Worm (Caenorhabditis elegans) whole organism, L1 larva: Measurements from ENCODE around the gene gcy-21.

Source experiments
- C16A3.4 ChIP-seq: fragments of 150-350 bp; optimal IDR thresholded peaks from 2 replicates; lab custom pipeline; 2014; ENCODE audit warnings: missing biosample characterization, missing genetic modification characterization
- F16B12.6 ChIP-seq: fragments of 150-350 bp; optimal IDR thresholded peaks from 2 replicates; lab custom pipeline; 2014; ENCODE audit warnings: missing biosample characterization, missing genetic modification characterization
- Y116A8C.19 ChIP-seq: sonication (generic microtip); optimal IDR thresholded peaks from 2 replicates; lab custom pipeline; 2016; ENCODE audit warnings: missing compliant biosample characterization, missing genetic modification characterization, borderline replicate concordance
- aha-1 ChIP-seq: fragments of 150-350 bp; optimal IDR thresholded peaks from 2 replicates; lab custom pipeline; 2014; ENCODE audit warnings: missing biosample characterization, missing genetic modification characterization
- ama-1 ChIP-seq: fragments of 150-350 bp; optimal IDR thresholded peaks from 2 replicates; lab custom pipeline; 2014
- blmp-1 ChIP-seq: fragments of 150-350 bp; optimal IDR thresholded peaks from 2 replicates; lab custom pipeline; 2014; ENCODE audit warnings: missing biosample characterization, missing genetic modification characterization
- ceh-82 ChIP-seq, 3 experiments: fragments of 150-350 bp in 1 of 3; sonication (generic microtip) in 2 of 3; optimal IDR thresholded peaks; 2 replicates each; lab custom pipeline; 2014 to 2017; ENCODE audit warnings: missing biosample characterization in 3 of 3, missing genetic modification characterization in 3 of 3
- ceh-90 ChIP-seq: sonication (generic microtip); optimal IDR thresholded peaks from 2 replicates; lab custom pipeline; 2016; ENCODE audit warnings: missing genetic modification characterization, missing compliant biosample characterization
- dpl-1 ChIP-seq, 3 experiments: fragments of 150-350 bp in 2 of 3; sonication (generic microtip) in 1 of 3; optimal IDR thresholded peaks; 2 replicates each; lab custom pipeline; 2014 to 2017; ENCODE audit warnings: missing biosample characterization in 3 of 3, missing genetic modification characterization in 3 of 3, missing genetic modification reagents in 3 of 3
- dsc-1 ChIP-seq: sonication (generic microtip); optimal IDR thresholded peaks from 2 replicates; lab custom pipeline; 2016; ENCODE audit warnings: mild to moderate bottlenecking, missing genetic modification characterization, missing compliant biosample characterization
- efl-1 ChIP-seq, 4 experiments: fragments of 150-350 bp; optimal IDR thresholded peaks in 3 of 4; peaks in 1 of 4; 1 replicate in 1 of 4; 2 replicates in 3 of 4; lab custom pipeline; 2014; ENCODE audit warnings: missing biosample characterization in 2 of 4, missing genetic modification characterization in 2 of 4, missing genetic modification reagents in 2 of 4
- egl-13 ChIP-seq: sonication (generic microtip); optimal IDR thresholded peaks from 2 replicates; lab custom pipeline; 2016; ENCODE audit warnings: missing genotype, missing genetic modification reagents, missing genetic modification characterization, missing compliant biosample characterization
- egl-27 ChIP-seq, 2 experiments: fragments of 150-350 bp in 1 of 2; sonication (generic microtip); optimal IDR thresholded peaks; 3 replicates each; lab custom pipeline; 2017 to 2018; ENCODE audit warnings: missing biosample characterization in 2 of 2, missing genetic modification characterization in 2 of 2, missing genetic modification reagents in 2 of 2
- elt-2 ChIP-seq: sonication (generic microtip); optimal IDR thresholded peaks from 2 replicates; lab custom pipeline; 2016; ENCODE audit warnings: missing genetic modification characterization, mild to moderate bottlenecking, inconsistent platforms, missing compliant biosample characterization, missing genetic modification reagents
- ets-5 ChIP-seq: fragments of 200-800 bp; sonication (Bioruptor generic); IDR thresholded peaks from 2 replicates; pipeline ENCODE4 v1.3.6; 2022; ENCODE audit warnings: missing genetic modification characterization, missing compliant biosample characterization
- fkh-10 ChIP-seq: sonication (generic microtip); optimal IDR thresholded peaks from 2 replicates; lab custom pipeline; 2017; ENCODE audit warnings: missing biosample characterization, missing genetic modification reagents, missing genetic modification characterization
- fkh-4 ChIP-seq: sonication (generic microtip); optimal IDR thresholded peaks from 2 replicates; lab custom pipeline; 2016; ENCODE audit warnings: missing compliant biosample characterization, missing genetic modification characterization, borderline replicate concordance
- fkh-8 ChIP-seq: sonication (generic microtip); optimal IDR thresholded peaks from 2 replicates; lab custom pipeline; 2016; ENCODE audit warnings: mild to moderate bottlenecking, missing genetic modification characterization, missing compliant biosample characterization
- fos-1 ChIP-seq: fragments of 150-350 bp; optimal IDR thresholded peaks from 2 replicates; lab custom pipeline; 2014; ENCODE audit warnings: missing biosample characterization, missing genetic modification characterization
- hlh-17 ChIP-seq: fragments of 200-800 bp; sonication (Bioruptor generic); optimal IDR thresholded peaks from 2 replicates; lab custom pipeline; 2018; ENCODE audit warnings: missing genetic modification characterization, mild to moderate bottlenecking, missing compliant biosample characterization, moderate library complexity, borderline replicate concordance
- hlh-4 ChIP-seq: sonication (generic microtip); optimal IDR thresholded peaks from 2 replicates; lab custom pipeline; 2016; ENCODE audit warnings: mild to moderate bottlenecking, missing genetic modification characterization, missing compliant biosample characterization
- hpl-2 ChIP-seq: fragments of 150-350 bp; optimal IDR thresholded peaks from 2 replicates; lab custom pipeline; 2014; ENCODE audit warnings: missing biosample characterization, missing genetic modification reagents, missing genetic modification characterization
- irx-1 ChIP-seq: sonication (generic microtip); optimal IDR thresholded peaks from 2 replicates; lab custom pipeline; 2016; ENCODE audit warnings: missing genetic modification characterization, missing compliant biosample characterization
- isw-1 ChIP-seq: fragments of 200-800 bp; sonication (Bioruptor generic); IDR thresholded peaks from 2 replicates; pipeline ENCODE4 v1.3.6; 2022; ENCODE audit warnings: missing genetic modification characterization, missing compliant biosample characterization
- lin-35 ChIP-seq, 2 experiments: fragments of 150-350 bp; optimal IDR thresholded peaks; 2 replicates each; lab custom pipeline; 2014; ENCODE audit warnings: missing biosample characterization in 2 of 2, missing genetic modification characterization in 2 of 2, missing genetic modification reagents in 2 of 2
- lsy-2 ChIP-seq, 2 experiments: fragments of 150-350 bp; optimal IDR thresholded peaks; 2 replicates each; lab custom pipeline; 2014; ENCODE audit warnings: missing biosample characterization in 2 of 2, missing genetic modification characterization in 2 of 2
- mab-9 ChIP-seq: fragments of 200-800 bp; sonication (Bioruptor generic); IDR thresholded peaks from 2 replicates; pipeline ENCODE4 v1.3.6; 2022; ENCODE audit warnings: missing genetic modification reagents, missing genetic modification characterization, missing compliant biosample characterization
- mdl-1 ChIP-seq, 2 experiments: fragments of 150-350 bp; optimal IDR thresholded peaks; 2 replicates each; lab custom pipeline; 2014 to 2017; ENCODE audit warnings: missing biosample characterization in 2 of 2, missing genetic modification characterization in 2 of 2, inconsistent platforms in 1 of 2
- mef-2 ChIP-seq: fragments of 150-350 bp; optimal IDR thresholded peaks from 2 replicates; lab custom pipeline; 2014; ENCODE audit warnings: missing biosample characterization, missing genetic modification characterization
- nhr-11 ChIP-seq: fragments of 150-350 bp; optimal IDR thresholded peaks from 2 replicates; lab custom pipeline; 2014; ENCODE audit warnings: missing biosample characterization, missing genetic modification characterization
- nhr-20 ChIP-seq: sonication (generic microtip); optimal IDR thresholded peaks from 2 replicates; lab custom pipeline; 2016; ENCODE audit warnings: mild to moderate bottlenecking, missing genetic modification characterization, missing compliant biosample characterization
- nhr-28 ChIP-seq: fragments of 150-350 bp; optimal IDR thresholded peaks from 2 replicates; lab custom pipeline; 2014; ENCODE audit warnings: missing biosample characterization, missing genetic modification characterization
- nhr-77 ChIP-seq: fragments of 150-350 bp; optimal IDR thresholded peaks from 2 replicates; lab custom pipeline; 2014; ENCODE audit warnings: missing biosample characterization, missing genetic modification characterization
- nhr-84 ChIP-seq: sonication (generic microtip); optimal IDR thresholded peaks from 2 replicates; lab custom pipeline; 2017; ENCODE audit warnings: missing biosample characterization, missing genetic modification characterization
- pag-3 ChIP-seq: sonication (generic microtip); optimal IDR thresholded peaks from 2 replicates; lab custom pipeline; 2017; ENCODE audit warnings: missing genetic modification characterization, mild to moderate bottlenecking, missing compliant biosample characterization, antibody characterized with exemption, borderline replicate concordance; ENCODE audit not compliant: insufficient read depth
- pqm-1 ChIP-seq: sonication (generic microtip); optimal IDR thresholded peaks from 3 replicates; lab custom pipeline; 2017; ENCODE audit warnings: missing biosample characterization, missing genetic modification characterization
- skn-1 ChIP-seq: fragments of 150-350 bp; optimal IDR thresholded peaks from 2 replicates; lab custom pipeline; 2014; ENCODE audit warnings: missing biosample characterization, missing genetic modification characterization
- snpc-4 ChIP-seq: fragments of 150-350 bp; optimal IDR thresholded peaks from 2 replicates; lab custom pipeline; 2014; ENCODE audit warnings: missing biosample characterization, missing genetic modification characterization
- snu-23 ChIP-seq: sonication (generic microtip); optimal IDR thresholded peaks from 2 replicates; lab custom pipeline; 2016; ENCODE audit warnings: missing genetic modification characterization, missing compliant biosample characterization
- sox-4 ChIP-seq: sonication (generic microtip); optimal IDR thresholded peaks from 2 replicates; lab custom pipeline; 2016; ENCODE audit warnings: missing genetic modification characterization, missing compliant biosample characterization
- sptf-1 ChIP-seq: fragments of 150-350 bp; optimal IDR thresholded peaks from 2 replicates; lab custom pipeline; 2014; ENCODE audit warnings: missing biosample characterization, missing genetic modification characterization
- swsn-7 ChIP-seq: sonication (generic microtip); optimal IDR thresholded peaks from 2 replicates; lab custom pipeline; 2016; ENCODE audit warnings: missing genetic modification characterization, missing compliant biosample characterization
- unc-30 ChIP-seq: sonication (generic microtip); optimal IDR thresholded peaks from 2 replicates; lab custom pipeline; 2017; ENCODE audit warnings: missing biosample characterization, missing genetic modification characterization
- unc-62 ChIP-seq: fragments of 150-350 bp; optimal IDR thresholded peaks from 2 replicates; lab custom pipeline; 2014; ENCODE audit warnings: missing biosample characterization, missing genetic modification reagents, missing genetic modification characterization
- ztf-4 ChIP-seq: fragments of 150-350 bp; optimal IDR thresholded peaks from 2 replicates; lab custom pipeline; 2014; ENCODE audit warnings: missing biosample characterization, missing genetic modification characterization

The gcy-21 gene

ce11 chrII:2698378-2698777 is 38.9 kb downstream of the gcy-21 start, which contains the start of gene sri-62:
Gene sri-62, minus strand, starts transcription at chrII:2698478.
- TF ChIP-seq fos-1 (tag; lab: Kevin White, UChicago) (no peak), fkh-10 (GFP tag; lab: Kevin White, UChicago) (no peak), hlh-4 (tag; lab: Kevin White, UChicago) (no peak), Y116A8C.19 (tag; lab: Kevin White, UChicago) (no peak), pqm-1 (tag; lab: Kevin White, UChicago) (no peak), fkh-8 (tag; lab: Kevin White, UChicago) (no peak)

DNA sequence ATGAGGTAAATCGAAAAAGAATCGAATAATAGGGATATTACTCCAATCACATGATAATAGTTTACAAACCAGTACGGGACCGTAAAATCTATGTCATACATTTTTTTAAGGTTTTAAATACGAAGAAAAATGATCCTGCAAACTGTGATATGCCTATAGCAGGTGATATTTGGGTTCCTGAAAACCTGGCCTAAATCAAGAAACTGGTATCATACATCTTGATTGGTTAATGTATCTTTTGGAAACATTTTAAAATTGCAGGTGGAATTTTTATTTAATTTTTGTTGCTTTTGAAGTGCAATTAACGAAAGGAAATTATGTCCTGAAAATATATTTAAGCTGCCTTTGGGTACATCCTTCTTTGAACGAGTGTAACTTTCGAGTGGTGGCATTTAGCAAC is 40.8 kb downstream of the gcy-21 start, which contains the start of gene sri-61:
TSS of gene sri-61 (minus strand) at position 101 of the 400 bp plus-strand sequence.
- TF ChIP-seq hlh-4 (tag; lab: Kevin White, UChicago): peak; percentile 77
- TF ChIP-seq ztf-4 (tag; lab: Kevin White, UChicago): no peak

- no peak for TF ChIP-seq ets-5 (GFP tag; lab: Robert Waterston, UW)
- no peak for TF ChIP-seq hpl-2 (GFP tag; lab: Kevin White, UChicago)
- no peak for TF ChIP-seq irx-1 (tag; lab: Kevin White, UChicago)
- TF ChIP-seq lin-35 (GFP tag; optimal IDR thresholded peaks at IDR 0.05; lab: Kevin White, UChicago): no peak
Observed at ce11 chrII:2702757-2703156, 43.3 kb downstream of the gcy-21 start, which contains the start of gene sri-60. Gene sri-60, minus strand, starts transcription at chrII:2702857.

ce11 chrII:2705200-2705599 is 45.7 kb downstream of the gcy-21 start, which contains the start of gene srh-128:
Gene srh-128, minus strand, starts transcription at chrII:2705300.
- TF ChIP-seq unc-30 (tag; lab: Kevin White, UChicago) (no peak), irx-1 (tag; lab: Kevin White, UChicago) (no peak), C16A3.4 (tag; lab: Kevin White, UChicago) (no peak), sptf-1 (no peak), egl-27 (tag; optimal IDR thresholded peaks at IDR 0.05; lab: Kevin White, UChicago) (no peak), lin-35 (GFP tag; optimal IDR thresholded peaks at IDR 0.05; lab: Kevin White, UChicago) (no peak), elt-2 (tag; lab: Kevin White, UChicago) (no peak), mab-9 (GFP tag; lab: Robert Waterston, UW) (no peak), snpc-4 (tag; lab: Kevin White, UChicago) (no peak), dpl-1 (GFP tag; optimal IDR thresholded peaks at IDR 0.05; lab: Kevin White, UChicago) (no peak), ceh-90 (tag; lab: Kevin White, UChicago) (no peak), unc-62 (GFP tag; lab: Kevin White, UChicago) (no peak), blmp-1 (no peak), sox-4 (tag; lab: Kevin White, UChicago) (no peak), nhr-28 (tag; lab: Kevin White, UChicago) (no peak), hlh-17 (GFP tag; lab: Kevin White, UChicago) (no peak), aha-1 (tag; lab: Kevin White, UChicago) (no peak), ama-1 (lab: Kevin White, UChicago) (no peak), isw-1 (no peak)

DNA sequence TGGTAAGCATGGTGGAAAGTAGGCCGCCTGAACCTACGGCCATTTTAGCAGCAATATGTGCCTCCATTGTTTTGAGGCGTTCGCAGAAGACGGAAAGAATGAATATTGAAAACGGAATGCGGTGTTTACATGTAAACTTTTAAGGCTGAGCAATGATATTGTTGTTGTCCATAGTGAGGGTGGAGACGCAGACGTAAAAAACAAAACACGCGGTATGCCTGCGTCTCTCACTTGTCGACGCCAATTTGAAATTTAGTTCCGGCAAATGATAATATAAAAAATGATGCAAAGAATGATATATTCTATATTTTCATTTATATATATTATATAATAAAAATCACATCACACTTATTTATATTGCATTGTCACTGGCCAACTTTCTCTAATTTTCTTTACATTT is 48.4 kb downstream of the gcy-21 start, which contains the start of gene Y47G7B.2:
TSS of gene Y47G7B.2 (minus strand) at position 143 of the 400 bp plus-strand sequence.
- TF ChIP-seq mdl-1 (tag; optimal IDR thresholded peaks at IDR 0.05; lab: Kevin White, UChicago) (peak in 1 of 2 experiments; percentile 8), lsy-2 (tag; optimal IDR thresholded peaks at IDR 0.05; lab: Kevin White, UChicago) (no peak), nhr-20 (peak; percentile 7), ama-1 (lab: Kevin White, UChicago) (no peak), mef-2 (tag; lab: Kevin White, UChicago) (no peak), nhr-84 (tag; lab: Kevin White, UChicago) (no peak), ceh-82 (tag; optimal IDR thresholded peaks at IDR 0.05; lab: Kevin White, UChicago) (no peak), snu-23 (GFP tag; lab: Kevin White, UChicago) (no peak), nhr-11 (tag; lab: Kevin White, UChicago) (no peak), egl-13 (tag; lab: Kevin White, UChicago) (no peak), pag-3 (tag; lab: Kevin White, UChicago) (no peak), skn-1 (tag; lab: Kevin White, UChicago) (no peak), unc-30 (tag; lab: Kevin White, UChicago) (no peak), ets-5 (GFP tag; lab: Robert Waterston, UW) (no peak), swsn-7 (tag; lab: Kevin White, UChicago) (no peak), nhr-77 (tag; lab: Kevin White, UChicago) (no peak), F16B12.6 (tag; lab: Kevin White, UChicago) (no peak), fos-1 (tag; lab: Kevin White, UChicago) (no peak), fkh-8 (tag; lab: Kevin White, UChicago) (peak; percentile 55), fkh-4 (tag; lab: Kevin White, UChicago) (no peak), dsc-1 (tag; lab: Kevin White, UChicago) (no peak), efl-1 (optimal IDR thresholded peaks at IDR 0.05; lab: Kevin White, UChicago) (peak; percentile 29 to 64), efl-1 (GFP tag; optimal IDR thresholded peaks at IDR 0.05 in 1 of 2; lab: Kevin White, UChicago) (no peak)
